Worm (Caenorhabditis elegans): ENCODE data around the gene col-170.

DNA sequence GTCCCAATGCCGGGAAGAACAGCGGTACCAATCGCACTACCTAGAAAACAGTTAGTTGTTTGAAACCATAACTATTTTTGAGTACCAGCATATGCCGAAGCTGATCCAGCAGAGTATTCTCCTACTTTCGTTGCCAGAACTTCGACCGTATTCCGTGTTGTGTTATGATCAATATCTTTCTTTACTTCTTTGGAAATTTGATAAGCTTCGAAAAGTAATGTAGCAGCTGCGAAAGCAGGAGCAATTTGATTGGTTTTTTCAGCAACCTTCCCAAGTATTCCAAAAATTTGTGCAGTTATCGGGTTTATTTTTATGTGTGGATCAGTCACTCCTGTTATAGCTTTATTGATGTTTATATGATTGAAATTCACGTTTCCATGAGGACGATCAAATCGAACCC, 28.6 kb downstream of the col-170 start:
- TF ChIP-seq hlh-30 (tag; optimal IDR thresholded peaks at IDR 0.05; ENCODE audit: insufficient read depth) (no peak), ahr-1 (tag; optimal IDR thresholded peaks at IDR 0.05) (no peak), fkh-10 (GFP tag; optimal IDR thresholded peaks at IDR 0.05) (no peak), ceh-45 (GFP tag; IDR thresholded peaks at IDR 0.05) (no peak)
